Worm (Caenorhabditis elegans) whole organism, L3 larva: ENCODE results near the gene Y41E3.19.

ENCODE experiments used
- aly-2 ChIP-seq: fragments of 150-350 bp; optimal IDR thresholded peaks from 2 replicates; lab custom pipeline; 2014; ENCODE audit warnings: missing biosample characterization, missing genetic modification characterization
- ama-1 ChIP-seq: fragments of 150-350 bp; optimal IDR thresholded peaks from 2 replicates; lab custom pipeline; 2018
- ceh-16 ChIP-seq: sonication (generic microtip); optimal IDR thresholded peaks from 2 replicates; lab custom pipeline; 2017; ENCODE audit warnings: missing biosample characterization, missing genetic modification characterization
- ceh-82 ChIP-seq: fragments of 150-350 bp; optimal IDR thresholded peaks from 2 replicates; lab custom pipeline; 2014; ENCODE audit warnings: missing biosample characterization, missing genetic modification characterization
- ceh-9 ChIP-seq: sonication (generic microtip); optimal IDR thresholded peaks from 2 replicates; lab custom pipeline; 2018; ENCODE audit warnings: missing biosample characterization, missing genetic modification characterization
- daf-12 ChIP-seq: fragments of 150-350 bp; optimal IDR thresholded peaks from 2 replicates; lab custom pipeline; 2014; ENCODE audit warnings: missing biosample characterization, missing genetic modification reagents, missing genetic modification characterization
- egl-27 ChIP-seq: sonication (generic microtip); optimal IDR thresholded peaks from 4 replicates; lab custom pipeline; 2017; ENCODE audit warnings: missing biosample characterization, missing genetic modification reagents, missing genetic modification characterization
- egl-5 ChIP-seq: fragments of 150-350 bp; optimal IDR thresholded peaks from 2 replicates; lab custom pipeline; 2017; ENCODE audit warnings: missing biosample characterization, missing genetic modification reagents, missing genetic modification characterization, inconsistent platforms
- elt-1 ChIP-seq: fragments of 150-350 bp; optimal IDR thresholded peaks from 2 replicates; lab custom pipeline; 2014; ENCODE audit warnings: missing biosample characterization, missing genetic modification characterization
- elt-2 ChIP-seq: sonication (generic microtip); optimal IDR thresholded peaks from 2 replicates; lab custom pipeline; 2016; ENCODE audit warnings: missing genetic modification reagents, mild to moderate bottlenecking, missing genetic modification characterization, missing compliant biosample characterization
- fkh-10 ChIP-seq: sonication (generic microtip); optimal IDR thresholded peaks from 2 replicates; lab custom pipeline; 2017; ENCODE audit warnings: missing biosample characterization, missing genetic modification reagents, missing genetic modification characterization
- fkh-2 ChIP-seq: fragments of 150-350 bp; optimal IDR thresholded peaks from 2 replicates; lab custom pipeline; 2014; ENCODE audit warnings: missing biosample characterization, missing genetic modification reagents, missing genetic modification characterization
- fos-1 ChIP-seq: fragments of 150-350 bp; optimal IDR thresholded peaks from 2 replicates; lab custom pipeline; 2014; ENCODE audit warnings: missing biosample characterization, missing genetic modification characterization
- hmg-11 ChIP-seq: sonication (generic microtip); optimal IDR thresholded peaks from 2 replicates; lab custom pipeline; 2016; ENCODE audit warnings: missing genetic modification characterization, missing compliant biosample characterization
- jun-1 ChIP-seq: fragments of 150-350 bp; optimal IDR thresholded peaks from 2 replicates; lab custom pipeline; 2014; ENCODE audit warnings: missing biosample characterization, missing genetic modification reagents, missing genetic modification characterization
- lin-15B ChIP-seq: fragments of 150-350 bp; optimal IDR thresholded peaks from 2 replicates; lab custom pipeline; 2014; ENCODE audit warnings: missing biosample characterization, missing genetic modification characterization
- lsy-12 ChIP-seq: sonication (generic microtip); optimal IDR thresholded peaks from 2 replicates; lab custom pipeline; 2016; ENCODE audit warnings: mild to moderate bottlenecking, missing genetic modification characterization, missing compliant biosample characterization
- mdl-1 ChIP-seq: fragments of 150-350 bp; optimal IDR thresholded peaks from 2 replicates; lab custom pipeline; 2014; ENCODE audit warnings: missing biosample characterization, missing genetic modification characterization
- mml-1 ChIP-seq: fragments of 150-350 bp; sonication (generic microtip); optimal IDR thresholded peaks from 3 replicates; lab custom pipeline; 2014; ENCODE audit warnings: missing biosample characterization, missing genetic modification characterization
- nfya-1 ChIP-seq: sonication (generic microtip); optimal IDR thresholded peaks from 2 replicates; lab custom pipeline; 2017; ENCODE audit warnings: missing genetic modification characterization, mild to moderate bottlenecking, missing compliant biosample characterization, antibody characterized with exemption, moderate library complexity; ENCODE audit not compliant: insufficient read depth
- nhr-11 ChIP-seq: fragments of 150-350 bp; optimal IDR thresholded peaks from 2 replicates; lab custom pipeline; 2014; ENCODE audit warnings: missing biosample characterization, missing genetic modification characterization
- nhr-12 ChIP-seq: fragments of 150-350 bp; optimal IDR thresholded peaks from 2 replicates; lab custom pipeline; 2014; ENCODE audit warnings: missing biosample characterization, missing genetic modification characterization
- nhr-23 ChIP-seq: fragments of 150-350 bp; optimal IDR thresholded peaks from 2 replicates; lab custom pipeline; 2014; ENCODE audit warnings: missing biosample characterization, missing genetic modification reagents, missing genetic modification characterization
- nhr-237 ChIP-seq: fragments of 150-350 bp; optimal IDR thresholded peaks from 2 replicates; lab custom pipeline; 2014; ENCODE audit warnings: missing biosample characterization, missing genetic modification characterization
- nhr-25 ChIP-seq: sonication (generic microtip); optimal IDR thresholded peaks from 2 replicates; lab custom pipeline; 2017; ENCODE audit warnings: missing biosample characterization, missing genetic modification characterization
- nhr-28 ChIP-seq: fragments of 150-350 bp; optimal IDR thresholded peaks from 2 replicates; lab custom pipeline; 2014; ENCODE audit warnings: missing biosample characterization, missing genetic modification characterization
- nhr-43 ChIP-seq: sonication (generic microtip); optimal IDR thresholded peaks from 2 replicates; lab custom pipeline; 2016; ENCODE audit warnings: mild to moderate bottlenecking, missing genetic modification characterization, missing compliant biosample characterization; ENCODE audit not compliant: poor library complexity, severe bottlenecking
- nhr-77 ChIP-seq: fragments of 150-350 bp; optimal IDR thresholded peaks from 2 replicates; lab custom pipeline; 2014; ENCODE audit warnings: missing biosample characterization, missing genetic modification characterization
- pha-4 ChIP-seq: fragments of 150-350 bp; optimal IDR thresholded peaks from 2 replicates; lab custom pipeline; 2014; ENCODE audit warnings: missing biosample characterization, missing genetic modification reagents, missing genetic modification characterization
- pqm-1 ChIP-seq: fragments of 150-350 bp; optimal IDR thresholded peaks from 2 replicates; lab custom pipeline; 2017; ENCODE audit warnings: missing biosample characterization, missing genetic modification characterization, inconsistent platforms
- sea-2 ChIP-seq: fragments of 150-350 bp; sonication (generic microtip); optimal IDR thresholded peaks from 4 replicates; lab custom pipeline; 2014; ENCODE audit warnings: missing biosample characterization, missing genetic modification reagents, missing genetic modification characterization
- snpc-4 ChIP-seq: fragments of 150-350 bp; optimal IDR thresholded peaks from 2 replicates; lab custom pipeline; 2014; ENCODE audit warnings: missing biosample characterization, missing genetic modification characterization
- unc-39 ChIP-seq: sonication (generic microtip); optimal IDR thresholded peaks from 4 replicates; lab custom pipeline; 2017; ENCODE audit warnings: missing biosample characterization, missing genetic modification characterization
- unc-62 ChIP-seq: fragments of 150-350 bp; sonication (generic microtip); optimal IDR thresholded peaks from 4 replicates; lab custom pipeline; 2014; ENCODE audit warnings: missing biosample characterization, missing genetic modification reagents, missing genetic modification characterization
- zag-1 ChIP-seq: fragments of 150-350 bp; optimal IDR thresholded peaks from 2 replicates; lab custom pipeline; 2014; ENCODE audit warnings: missing biosample characterization, missing genetic modification characterization
- ztf-11 ChIP-seq: fragments of 150-350 bp; optimal IDR thresholded peaks from 2 replicates; lab custom pipeline; 2014; ENCODE audit warnings: missing biosample characterization, missing genetic modification characterization

Gene Y41E3.19

DNA sequence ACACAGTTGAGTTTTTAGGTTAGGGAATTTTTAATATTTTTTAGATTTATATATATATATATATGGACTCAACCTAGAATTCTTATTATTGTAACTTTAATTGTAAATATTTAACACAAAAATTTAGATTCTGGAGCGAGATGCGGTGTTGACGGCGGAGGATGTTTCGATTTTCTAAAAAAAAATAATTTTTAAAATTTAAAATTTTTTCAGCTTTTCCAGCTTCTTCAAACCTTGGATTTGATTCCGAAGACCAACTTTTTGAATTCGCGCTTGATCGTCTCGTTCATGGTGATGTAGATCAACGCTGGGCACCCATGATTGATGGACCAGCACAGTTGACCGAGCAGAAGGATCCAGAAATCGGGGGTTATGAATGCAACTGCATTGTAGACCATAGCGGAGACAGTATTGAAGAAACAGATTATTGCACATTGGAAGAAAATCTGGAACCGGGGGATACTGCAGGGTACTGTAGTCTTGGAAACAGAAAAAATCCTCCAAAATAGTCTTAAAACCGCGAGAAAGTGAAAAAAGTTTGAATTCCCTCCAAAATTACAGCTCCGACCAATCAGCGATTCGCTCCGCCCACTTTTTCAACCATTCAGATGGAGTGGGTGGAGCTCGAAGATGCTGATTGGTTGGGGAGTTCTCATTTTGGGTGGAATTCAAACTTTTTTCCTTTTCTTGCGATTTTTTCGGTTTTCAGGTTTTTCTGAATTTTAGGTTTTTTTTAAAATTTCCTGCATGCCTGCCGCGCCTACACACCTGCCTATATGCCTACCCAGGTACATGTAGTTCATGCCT is 6.4 kb upstream of the Y41E3.19 start (continued):
- TF ChIP-seq pha-4 (tag; lab: Kevin White, UChicago) (no peak), ceh-9 (tag; lab: Kevin White, UChicago) (no peak)
- TF ChIP-seq, all 47 proteins: peak for 6

- TF ChIP-seq nhr-12 (tag; lab: Kevin White, UChicago) (no peak), pqm-1 (tag; lab: Kevin White, UChicago) (no peak), snpc-4 (tag; lab: Kevin White, UChicago) (no peak), mml-1 (no peak), aly-2 (tag; lab: Kevin White, UChicago) (no peak), nhr-237 (tag; lab: Kevin White, UChicago) (no peak), ceh-82 (tag; lab: Kevin White, UChicago) (no peak), nhr-28 (tag; lab: Kevin White, UChicago) (no peak), lsy-12 (tag; lab: Kevin White, UChicago) (no peak), daf-12 (tag; lab: Kevin White, UChicago) (no peak), nhr-77 (tag; lab: Kevin White, UChicago) (no peak), pha-4 (tag; lab: Kevin White, UChicago) (no peak), fkh-2 (tag; lab: Kevin White, UChicago) (no peak), egl-27 (tag; lab: Kevin White, UChicago) (no peak), egl-5 (tag; lab: Kevin White, UChicago) (no peak), unc-39 (no peak), ceh-16 (no peak), nhr-25 (tag; lab: Kevin White, UChicago) (no peak), elt-1 (tag; lab: Kevin White, UChicago) (no peak), ztf-11 (tag; lab: Kevin White, UChicago) (no peak)
- TF ChIP-seq, all 47 proteins: peak for 0
Observed at ce11 chrIV:15051045-15051444, 4.9 kb upstream of the Y41E3.19 start.

DNA sequence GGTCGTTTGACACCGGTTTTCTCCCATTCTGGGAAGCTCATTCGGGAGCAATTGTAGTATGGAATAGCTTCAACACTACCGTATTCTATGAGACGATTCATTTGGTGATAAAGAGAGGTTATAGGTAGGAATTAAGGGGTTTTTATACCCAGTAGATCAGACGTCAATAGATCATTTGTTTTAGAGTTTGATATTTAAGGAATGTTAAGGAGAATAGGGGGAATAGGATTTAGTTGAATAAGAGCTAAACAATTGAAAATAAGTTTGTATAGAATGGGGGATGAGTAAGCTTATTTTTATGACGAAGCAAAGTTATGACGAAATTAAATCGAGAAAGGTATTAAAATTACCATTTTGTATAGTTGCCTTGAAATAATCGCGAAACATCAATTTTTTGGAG is 2.7 kb upstream of the Y41E3.19 start, which contains the start of gene srt-47:
srt-47 (minus strand) TSS at position 101 of the 400 bp plus-strand sequence.
- no peak for TF ChIP-seq nhr-12 (tag; lab: Kevin White, UChicago)
- TF ChIP-seq nhr-237 (tag; lab: Kevin White, UChicago), result no peak
- no peak for TF ChIP-seq fkh-10 (GFP tag; lab: Kevin White, UChicago)
- no peak for TF ChIP-seq fos-1 (tag; lab: Kevin White, UChicago)
- TF ChIP-seq nfya-1 (tag; lab: Kevin White, UChicago), result no peak
- no peak for TF ChIP-seq lsy-12 (tag; lab: Kevin White, UChicago)
- no peak for TF ChIP-seq snpc-4 (tag; lab: Kevin White, UChicago)
- no peak for TF ChIP-seq nhr-11 (tag; lab: Kevin White, UChicago)
- no peak for TF ChIP-seq hmg-11 (tag; lab: Kevin White, UChicago)
- TF ChIP-seq mdl-1 (tag; lab: Kevin White, UChicago), result no peak
- no peak for TF ChIP-seq elt-2 (tag; lab: Kevin White, UChicago)
- no peak for TF ChIP-seq nhr-77 (tag; lab: Kevin White, UChicago)
- TF ChIP-seq sea-2 (GFP tag; lab: Kevin White, UChicago), result no peak
- no peak for TF ChIP-seq unc-62
- TF ChIP-seq ceh-9 (tag; lab: Kevin White, UChicago), result no peak
- TF ChIP-seq ceh-16, result no peak
- no peak for TF ChIP-seq unc-39
- TF ChIP-seq fkh-2 (tag; lab: Kevin White, UChicago), result no peak
- TF ChIP-seq egl-27 (tag; lab: Kevin White, UChicago), result no peak
- TF ChIP-seq, all 47 proteins: peak for 0

ce11 chrIV:15057994-15058393 is 2.1 kb downstream of the Y41E3.19 start, which contains the start of gene Y41E3.13:
Gene Y41E3.13, plus strand, starts transcription at chrIV:15058294.
- TF ChIP-seq nhr-23 (tag; lab: Kevin White, UChicago) (no peak), nhr-43 (tag; lab: Kevin White, UChicago) (no peak), lin-15B (no peak), nhr-25 (tag; lab: Kevin White, UChicago) (no peak), snpc-4 (tag; lab: Kevin White, UChicago) (no peak), jun-1 (tag; lab: Kevin White, UChicago) (no peak), ztf-11 (tag; lab: Kevin White, UChicago) (no peak), egl-5 (tag; lab: Kevin White, UChicago) (no peak), mdl-1 (tag; lab: Kevin White, UChicago) (no peak), egl-27 (tag; lab: Kevin White, UChicago) (no peak), nhr-11 (tag; lab: Kevin White, UChicago) (no peak), ceh-16 (no peak), unc-62 (no peak), elt-1 (tag; lab: Kevin White, UChicago) (no peak), sea-2 (GFP tag; lab: Kevin White, UChicago) (no peak), nhr-28 (tag; lab: Kevin White, UChicago) (no peak), mml-1 (no peak), ama-1 (no peak), zag-1 (no peak), ceh-9 (tag; lab: Kevin White, UChicago) (no peak)
- TF ChIP-seq, all 47 proteins: peak for 0
